Worm (Caenorhabditis elegans) whole organism, young adult: Measurements from ENCODE around the gene cdc-37.

Experiments used
- F39B2.1 ChIP-seq: fragments of 200-800 bp; sonication (Bioruptor generic); IDR thresholded peaks from 2 replicates; pipeline ENCODE4 v1.3.6; 2022; ENCODE audit warnings: missing genetic modification reagents, missing genetic modification characterization, missing compliant biosample characterization
- F49E8.2 ChIP-seq: sonication (generic microtip); optimal IDR thresholded peaks from 3 replicates; lab custom pipeline; 2017; ENCODE audit warnings: missing genetic modification characterization, mild to moderate bottlenecking, missing compliant biosample characterization, antibody characterized with exemption, moderate library complexity; ENCODE audit not compliant: insufficient read depth
- T07F8.4 ChIP-seq: sonication (generic microtip); optimal IDR thresholded peaks from 2 replicates; lab custom pipeline; 2016; ENCODE audit warnings: mild to moderate bottlenecking, missing genetic modification characterization, moderate library complexity, missing compliant biosample characterization
- Y53F4B.3 ChIP-seq: fragments of 200-800 bp; sonication (Bioruptor generic); IDR thresholded peaks from 2 replicates; pipeline ENCODE4 v1.3.6; 2022; ENCODE audit warnings: missing genetic modification reagents, missing genetic modification characterization, missing compliant biosample characterization
- Y56A3A.18 ChIP-seq: fragments of 200-800 bp; sonication (Bioruptor generic); IDR thresholded peaks from 2 replicates; pipeline ENCODE4 v1.3.6; 2022; ENCODE audit warnings: missing genetic modification reagents, missing genetic modification characterization, missing compliant biosample characterization
- Y79H2A.3 ChIP-seq: fragments of 200-800 bp; sonication (Bioruptor generic); conservative IDR thresholded peaks from 2 replicates; pipeline ENCODE4 v1.3.6; 2022; ENCODE audit warnings: missing genetic modification reagents, missing genetic modification characterization, missing compliant biosample characterization
- ama-1 ChIP-seq, 3 experiments: fragments of 150-350 bp in 1 of 3; sonication (generic microtip) in 2 of 3; optimal IDR thresholded peaks; 2 replicates each; lab custom pipeline; 2014 to 2018; ENCODE audit warnings: missing biosample characterization in 2 of 3, missing genetic modification characterization in 2 of 3, missing genetic modification reagents in 2 of 3
- aptf-3 ChIP-seq: fragments of 200-800 bp; sonication (Bioruptor generic); IDR thresholded peaks from 2 replicates; pipeline ENCODE4 v1.3.6; 2022; ENCODE audit warnings: missing genetic modification characterization, missing compliant biosample characterization
- attf-3 ChIP-seq: fragments of 200-800 bp; sonication (Bioruptor generic); conservative IDR thresholded peaks from 2 replicates; pipeline ENCODE4 v1.3.6; 2022; ENCODE audit warnings: missing genetic modification reagents, missing genetic modification characterization, missing compliant biosample characterization
- attf-5 ChIP-seq: fragments of 200-800 bp; sonication (Bioruptor generic); optimal IDR thresholded peaks from 2 replicates; lab custom pipeline; 2018; ENCODE audit warnings: mild to moderate bottlenecking, missing genetic modification characterization, missing compliant biosample characterization
- bed-1 ChIP-seq: fragments of 200-800 bp; sonication (Bioruptor generic); IDR thresholded peaks from 2 replicates; pipeline ENCODE4 v1.3.6; 2022; ENCODE audit warnings: missing genetic modification reagents, missing genetic modification characterization, missing compliant biosample characterization
- cebp-2 ChIP-seq: fragments of 200-800 bp; sonication (Bioruptor generic); IDR thresholded peaks from 2 replicates; pipeline ENCODE4 v1.3.6; 2022; ENCODE audit warnings: missing genetic modification characterization, missing compliant biosample characterization
- ceh-27 ChIP-seq: fragments of 200-800 bp; sonication (Bioruptor generic); optimal IDR thresholded peaks from 2 replicates; lab custom pipeline; 2018; ENCODE audit warnings: mild to moderate bottlenecking, missing genetic modification characterization, moderate library complexity, missing compliant biosample characterization
- ceh-40 ChIP-seq: fragments of 200-800 bp; sonication (Bioruptor generic); IDR thresholded peaks from 2 replicates; pipeline ENCODE4 v1.3.6; 2022; ENCODE audit warnings: missing genetic modification characterization, missing compliant biosample characterization
- ceh-79 ChIP-seq: sonication (generic microtip); optimal IDR thresholded peaks from 2 replicates; lab custom pipeline; 2017; ENCODE audit warnings: mild to moderate bottlenecking, missing genetic modification characterization, missing compliant biosample characterization
- dpl-1 ChIP-seq: fragments of 150-350 bp; optimal IDR thresholded peaks from 2 replicates; lab custom pipeline; 2014; ENCODE audit warnings: missing biosample characterization, missing genetic modification reagents, missing genetic modification characterization
- egrh-3 ChIP-seq: fragments of 200-800 bp; sonication (Bioruptor generic); IDR thresholded peaks from 2 replicates; pipeline ENCODE4 v1.3.6; 2022; ENCODE audit warnings: missing genetic modification reagents, missing genetic modification characterization, missing compliant biosample characterization
- hlh-26 ChIP-seq: fragments of 200-800 bp; sonication (Bioruptor generic); conservative IDR thresholded peaks from 2 replicates; pipeline ENCODE4 v1.3.6; 2022; ENCODE audit warnings: missing genetic modification reagents, missing genetic modification characterization, missing compliant biosample characterization
- hmg-1.2 ChIP-seq: fragments of 200-800 bp; sonication (Bioruptor generic); IDR thresholded peaks from 2 replicates; pipeline ENCODE4 v1.3.6; 2022; ENCODE audit warnings: missing genetic modification reagents, missing genetic modification characterization, missing compliant biosample characterization
- hrde-1 ChIP-seq: sonication (generic microtip); optimal IDR thresholded peaks from 2 replicates; lab custom pipeline; 2016; ENCODE audit warnings: missing genetic modification characterization, mild to moderate bottlenecking, missing compliant biosample characterization, moderate library complexity, missing genotype, missing genetic modification reagents, borderline replicate concordance
- lin-26 ChIP-seq: fragments of 200-800 bp; sonication (Bioruptor generic); IDR thresholded peaks from 2 replicates; pipeline ENCODE4 v1.3.6; 2022; ENCODE audit warnings: missing genetic modification reagents, missing genetic modification characterization, missing compliant biosample characterization
- lin-35 ChIP-seq, 3 experiments: fragments of 150-350 bp in 2 of 3; sonication (generic microtip) in 1 of 3; optimal IDR thresholded peaks; 2 replicates each; lab custom pipeline; 2014 to 2018; ENCODE audit warnings: missing biosample characterization in 3 of 3, missing genetic modification characterization in 3 of 3, missing genetic modification reagents in 3 of 3
- lin-40 ChIP-seq: sonication (generic microtip); optimal IDR thresholded peaks from 2 replicates; lab custom pipeline; 2016; ENCODE audit warnings: missing genetic modification characterization, mild to moderate bottlenecking, missing compliant biosample characterization, missing genotype, missing genetic modification reagents
- lin-54 ChIP-seq: fragments of 200-800 bp; sonication (Bioruptor generic); optimal IDR thresholded peaks from 2 replicates; lab custom pipeline; 2018; ENCODE audit warnings: mild to moderate bottlenecking, missing genetic modification characterization, missing compliant biosample characterization
- lir-1 ChIP-seq: fragments of 200-800 bp; sonication (Bioruptor generic); conservative IDR thresholded peaks from 2 replicates; pipeline ENCODE4 v1.3.6; 2022; ENCODE audit warnings: missing genetic modification reagents, missing genetic modification characterization, missing compliant biosample characterization
- madf-6 ChIP-seq: fragments of 200-800 bp; sonication (Bioruptor generic); IDR thresholded peaks from 2 replicates; pipeline ENCODE4 v1.3.6; 2022; ENCODE audit warnings: missing genetic modification reagents, missing genetic modification characterization, missing compliant biosample characterization
- madf-8 ChIP-seq: fragments of 200-800 bp; sonication (Bioruptor generic); conservative IDR thresholded peaks from 2 replicates; pipeline ENCODE4 v1.3.6; 2022; ENCODE audit warnings: missing genetic modification reagents, missing genetic modification characterization, missing compliant biosample characterization
- nfya-1 ChIP-seq: sonication (generic microtip); optimal IDR thresholded peaks from 2 replicates; lab custom pipeline; 2017; ENCODE audit warnings: antibody characterized with exemption, missing compliant biosample characterization, missing genetic modification characterization, borderline replicate concordance; ENCODE audit not compliant: insufficient read depth
- pbrm-1 ChIP-seq: fragments of 200-800 bp; sonication (Bioruptor generic); IDR thresholded peaks from 2 replicates; pipeline ENCODE4 v1.3.6; 2022; ENCODE audit warnings: missing genetic modification reagents, missing genetic modification characterization, missing compliant biosample characterization
- rec-8 ChIP-seq, 2 experiments: sonication (generic microtip); optimal IDR thresholded peaks; 2 replicates each; lab custom pipeline; 2016; ENCODE audit warnings: mild to moderate bottlenecking in 2 of 2, missing genetic modification characterization in 2 of 2, missing genetic modification reagents in 2 of 2, missing genotype in 2 of 2, missing biosample characterization in 1 of 2, missing compliant biosample characterization in 1 of 2, moderate library complexity in 1 of 2
- snpc-1.3 ChIP-seq: sonication (generic microtip); optimal IDR thresholded peaks from 2 replicates; lab custom pipeline; 2017; ENCODE audit warnings: missing genetic modification characterization, mild to moderate bottlenecking, missing compliant biosample characterization, antibody characterized with exemption, moderate library complexity, missing genotype, missing genetic modification reagents; ENCODE audit not compliant: insufficient read depth
- snpc-3.4 ChIP-seq: sonication (generic microtip); optimal IDR thresholded peaks from 2 replicates; lab custom pipeline; 2017; ENCODE audit warnings: missing genetic modification characterization, mild to moderate bottlenecking, missing compliant biosample characterization, antibody characterized with exemption, moderate library complexity, missing genotype, missing genetic modification reagents
- snpc-4 ChIP-seq, 5 experiments: fragments of 150-350 bp in 1 of 5; sonication (generic microtip) in 4 of 5; optimal IDR thresholded peaks; 2 replicates each; lab custom pipeline; 2014 to 2018; ENCODE audit warnings: missing genetic modification characterization in 5 of 5, missing biosample characterization in 3 of 5, antibody characterized with exemption in 2 of 5, mild to moderate bottlenecking in 2 of 5, missing compliant biosample characterization in 2 of 5, missing genotype in 2 of 5, moderate library complexity in 2 of 5, missing genetic modification reagents in 1 of 5
- ztf-26 ChIP-seq: sonication (generic microtip); optimal IDR thresholded peaks from 2 replicates; lab custom pipeline; 2017; ENCODE audit warnings: missing genetic modification characterization, missing compliant biosample characterization
- ztf-28 ChIP-seq: fragments of 200-800 bp; sonication (Bioruptor generic); IDR thresholded peaks from 2 replicates; pipeline ENCODE4 v1.3.6; 2022; ENCODE audit warnings: missing genetic modification reagents, missing genetic modification characterization, missing compliant biosample characterization

The cdc-37 gene

ce11 chrII:608341-608740, 27.9 kb upstream of the cdc-37 start, which contains the start of gene W04H10.6:
Gene W04H10.6, minus strand, starts transcription at chrII:608441.
- no peak for TF ChIP-seq Y56A3A.18 (GFP tag; lab: Robert Waterston, UW)
- TF ChIP-seq aptf-3 (GFP tag; lab: Robert Waterston, UW): no peak
- no peak for TF ChIP-seq egrh-3 (GFP tag; lab: Robert Waterston, UW)
- no peak for TF ChIP-seq Y79H2A.3 (GFP tag; lab: Robert Waterston, UW)
- no peak for TF ChIP-seq ztf-28 (GFP tag; lab: Robert Waterston, UW)
- TF ChIP-seq ceh-27: no peak
- TF ChIP-seq snpc-3.4 (tag; lab: Kevin White, UChicago): no peak
- no peak for TF ChIP-seq dpl-1
- no peak for TF ChIP-seq madf-6 (GFP tag; lab: Robert Waterston, UW)
- TF ChIP-seq lin-54 (GFP tag; lab: Kevin White, UChicago): no peak

DNA sequence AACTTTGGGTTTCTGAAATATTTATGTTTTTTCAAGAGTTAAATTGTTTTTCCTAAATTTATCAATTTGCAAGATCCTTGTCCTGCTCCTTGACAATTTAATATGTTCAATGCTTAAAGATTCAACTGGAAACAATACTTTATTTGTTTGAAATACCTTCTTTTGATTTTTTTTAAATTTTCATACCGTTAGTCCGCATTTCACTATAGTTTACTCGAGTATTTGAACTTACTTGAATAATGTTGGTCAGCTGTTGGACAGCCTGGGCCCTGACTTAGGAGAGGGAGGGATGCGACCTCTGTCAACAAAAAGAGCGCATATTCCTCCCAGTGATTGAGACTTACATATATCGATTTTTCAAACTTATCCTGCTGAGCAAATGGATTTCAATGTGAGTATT, 25.6 kb upstream of the cdc-37 start, which contains the start of gene W04H10.5:
TSS of gene W04H10.5 (plus strand) at position 301 of the 400 bp plus-strand sequence.
- no peak for TF ChIP-seq madf-8 (GFP tag; lab: Robert Waterston, UW)
- no peak for TF ChIP-seq ceh-79 (tag; lab: Kevin White, UChicago)
- TF ChIP-seq hlh-26 (GFP tag; lab: Robert Waterston, UW): no peak
- TF ChIP-seq lin-26: no peak
- TF ChIP-seq snpc-1.3 (tag; lab: Kevin White, UChicago): no peak
- TF ChIP-seq rec-8 (tag; optimal IDR thresholded peaks at IDR 0.05; lab: Kevin White, UChicago): no peak
- no peak for TF ChIP-seq pbrm-1 (GFP tag; lab: Robert Waterston, UW)
- no peak for TF ChIP-seq ztf-28 (GFP tag; lab: Robert Waterston, UW)
- TF ChIP-seq F49E8.2 (tag; lab: Kevin White, UChicago): no peak
- TF ChIP-seq ama-1 (optimal IDR thresholded peaks at IDR 0.05; lab: Kevin White, UChicago): no peak
- TF ChIP-seq ama-1 (GFP tag; optimal IDR thresholded peaks at IDR 0.05; lab: Kevin White, UChicago): no peak
- no peak for TF ChIP-seq Y53F4B.3 (GFP tag; lab: Robert Waterston, UW)
- no peak for TF ChIP-seq Y79H2A.3 (GFP tag; lab: Robert Waterston, UW)
- no peak for TF ChIP-seq nfya-1 (tag; lab: Kevin White, UChicago)
- no peak for TF ChIP-seq F39B2.1 (GFP tag; lab: Robert Waterston, UW)
- TF ChIP-seq lin-35 (GFP tag; optimal IDR thresholded peaks at IDR 0.05; lab: Kevin White, UChicago): no peak
- TF ChIP-seq T07F8.4 (tag; lab: Kevin White, UChicago): no peak
- TF ChIP-seq bed-1: no peak
- TF ChIP-seq hrde-1: no peak
- no peak for TF ChIP-seq ceh-40

DNA sequence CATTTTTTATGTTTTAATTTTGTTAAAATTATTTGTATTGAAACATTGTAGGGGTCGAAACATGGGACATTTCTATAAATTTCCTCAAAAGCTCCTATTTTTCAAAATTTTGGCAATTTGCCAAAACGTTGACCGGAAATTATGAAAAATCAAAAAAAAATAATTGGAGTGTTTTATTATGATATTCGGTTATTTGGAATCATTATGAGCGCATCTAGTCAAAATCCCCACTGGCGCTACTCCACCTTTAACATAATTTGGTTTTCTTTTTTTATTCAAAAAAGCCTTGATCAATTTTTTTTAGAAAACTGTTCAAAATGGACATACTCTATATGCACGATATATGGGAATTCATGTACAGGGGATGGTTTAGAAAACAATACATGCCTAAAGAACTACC, 24.9 kb upstream of the cdc-37 start, which contains the start of gene W04H10.2:
TSS of gene W04H10.2 (plus strand) at position 301 of the 400 bp plus-strand sequence.
- no peak for TF ChIP-seq attf-3

- no peak for TF ChIP-seq F49E8.2 (tag; lab: Kevin White, UChicago)
- peak; percentile 61; the same call in 1 of the 2 replicates for TF ChIP-seq hmg-1.2 (GFP tag; lab: Robert Waterston, UW)
- TF ChIP-seq lin-35 (GFP tag; optimal IDR thresholded peaks at IDR 0.05; lab: Kevin White, UChicago): peak in 1 of 3 experiments; percentile 8
- TF ChIP-seq hrde-1: no peak
- peak; percentile 7 for TF ChIP-seq lin-40
- no peak for TF ChIP-seq lir-1 (GFP tag; lab: Robert Waterston, UW)
- TF ChIP-seq snpc-4 (GFP tag; optimal IDR thresholded peaks at IDR 0.05; lab: Kevin White, UChicago): no peak
- TF ChIP-seq snpc-4 (tag; optimal IDR thresholded peaks at IDR 0.05; lab: Kevin White, UChicago): peak in 1 of 4 experiments; percentile 23
- TF ChIP-seq cebp-2: no peak
- TF ChIP-seq madf-8 (GFP tag; lab: Robert Waterston, UW): no peak
- TF ChIP-seq attf-5: peak; percentile 40
- no peak for TF ChIP-seq ztf-26 (tag; lab: Kevin White, UChicago)
- no peak for TF ChIP-seq snpc-3.4 (tag; lab: Kevin White, UChicago)
- no peak for TF ChIP-seq ceh-27
These were observed 22.6 kb upstream of the cdc-37 start for ce11 chrII:602969-603368.
